Worm (Caenorhabditis elegans): ENCODE measurements around the gene ceeh-1.

DNA sequence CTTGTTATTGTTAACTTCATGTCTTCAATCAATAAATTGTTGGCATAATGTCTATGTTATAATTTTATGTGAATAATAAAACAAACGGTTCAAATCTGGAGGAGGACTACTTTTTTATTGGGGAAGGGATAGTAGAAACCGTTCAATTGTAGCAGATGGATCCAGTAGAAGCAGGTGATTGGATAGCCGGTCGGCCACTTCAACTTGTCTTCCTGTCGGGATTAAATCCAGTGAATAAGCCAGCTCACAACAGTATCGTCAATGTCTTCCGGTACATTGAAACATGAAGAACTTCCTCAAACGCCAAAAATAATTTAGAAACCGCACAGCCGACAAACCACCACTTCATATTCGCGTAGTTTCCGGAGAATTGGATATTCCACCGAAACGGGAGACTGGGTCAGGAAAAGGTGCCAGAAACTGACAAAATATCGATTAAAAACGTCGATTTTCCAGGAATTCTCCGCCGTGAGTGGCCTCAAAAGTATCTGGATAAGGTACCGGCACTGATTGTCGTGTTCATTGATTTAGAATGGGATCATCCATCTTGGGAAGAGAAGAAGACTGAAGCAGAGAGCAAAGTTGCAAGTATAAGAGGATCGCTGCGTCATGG is 37.0 kb downstream of the ceeh-1 start, which contains the start of gene trpp-11:
- TF ChIP-seq flt-1 (GFP tag; IDR thresholded peaks at IDR 0.05) (no peak), ztf-23 (GFP tag; IDR thresholded peaks at IDR 0.05) (no peak), T22C8.4 (GFP tag; IDR thresholded peaks at IDR 0.05) (no peak)

All from whole organism, midembryonic.